Worm (Caenorhabditis elegans) whole organism, mixed stage, embryonic: Measurements from ENCODE around the gene glna-1.

Source experiments
- M03D4.4 ChIP-seq: sonication (generic microtip); optimal IDR thresholded peaks from 2 replicates; lab custom pipeline; 2017; ENCODE audit warnings: mild to moderate bottlenecking, missing genetic modification characterization, missing compliant biosample characterization
- bed-3 ChIP-seq: fragments of 200-800 bp; sonication (Bioruptor generic); optimal IDR thresholded peaks from 3 replicates; lab custom pipeline; 2018; ENCODE audit warnings: mild to moderate bottlenecking, missing genetic modification characterization, moderate library complexity, missing compliant biosample characterization
- blmp-1 ChIP-seq: fragments of 150-350 bp; optimal IDR thresholded peaks from 2 replicates; lab custom pipeline; 2014; ENCODE audit warnings: missing biosample characterization, missing genetic modification characterization
- ceh-39 ChIP-seq: fragments of 150-350 bp; optimal IDR thresholded peaks from 2 replicates; lab custom pipeline; 2014; ENCODE audit warnings: missing biosample characterization, missing genetic modification characterization
- cnd-1 ChIP-seq: fragments of 200-800 bp; sonication (Bioruptor generic); optimal IDR thresholded peaks from 2 replicates; lab custom pipeline; 2018; ENCODE audit warnings: mild to moderate bottlenecking, missing genetic modification characterization, missing compliant biosample characterization
- drap-1 ChIP-seq: fragments of 200-800 bp; sonication (Bioruptor generic); optimal IDR thresholded peaks from 3 replicates; lab custom pipeline; 2018; ENCODE audit warnings: mild to moderate bottlenecking, missing genetic modification characterization, missing compliant biosample characterization
- elt-1 ChIP-seq: sonication (generic microtip); optimal IDR thresholded peaks from 2 replicates; lab custom pipeline; 2017; ENCODE audit warnings: missing genetic modification characterization, mild to moderate bottlenecking, missing compliant biosample characterization, antibody characterized with exemption, moderate library complexity, borderline replicate concordance; ENCODE audit not compliant: insufficient read depth
- elt-3 ChIP-seq: fragments of 150-350 bp; optimal IDR thresholded peaks from 2 replicates; lab custom pipeline; 2014; ENCODE audit warnings: missing biosample characterization, missing genetic modification characterization
- flh-1 ChIP-seq: fragments of 200-800 bp; sonication (Bioruptor generic); optimal IDR thresholded peaks from 2 replicates; lab custom pipeline; 2018; ENCODE audit warnings: mild to moderate bottlenecking, missing genetic modification characterization, moderate library complexity, missing compliant biosample characterization
- ham-2 ChIP-seq: fragments of 200-800 bp; sonication (Bioruptor generic); optimal IDR thresholded peaks from 2 replicates; lab custom pipeline; 2018; ENCODE audit warnings: mild to moderate bottlenecking, missing genetic modification characterization, missing compliant biosample characterization
- hlh-1 ChIP-seq: fragments of 150-350 bp; optimal IDR thresholded peaks from 2 replicates; lab custom pipeline; 2014; ENCODE audit warnings: missing biosample characterization, missing genetic modification reagents, missing genetic modification characterization
- lin-13 ChIP-seq: fragments of 150-350 bp; optimal IDR thresholded peaks from 2 replicates; lab custom pipeline; 2014; ENCODE audit warnings: missing biosample characterization, missing genetic modification characterization
- lin-32 ChIP-seq: fragments of 200-800 bp; sonication (Bioruptor generic); optimal IDR thresholded peaks from 2 replicates; lab custom pipeline; 2018; ENCODE audit warnings: mild to moderate bottlenecking, missing genetic modification characterization, missing compliant biosample characterization
- lsy-2 ChIP-seq: fragments of 150-350 bp; optimal IDR thresholded peaks from 2 replicates; lab custom pipeline; 2014; ENCODE audit warnings: missing biosample characterization, missing genetic modification characterization
- mab-5 ChIP-seq: fragments of 150-350 bp; optimal IDR thresholded peaks from 2 replicates; lab custom pipeline; 2014; ENCODE audit warnings: missing biosample characterization, missing genetic modification characterization
- mls-2 ChIP-seq: sonication (generic microtip); optimal IDR thresholded peaks from 2 replicates; lab custom pipeline; 2016; ENCODE audit warnings: mild to moderate bottlenecking, missing genetic modification characterization, moderate library complexity, missing compliant biosample characterization
- nhr-2 ChIP-seq: fragments of 150-350 bp; optimal IDR thresholded peaks from 2 replicates; lab custom pipeline; 2014; ENCODE audit warnings: missing biosample characterization, missing genetic modification characterization
- nhr-28 ChIP-seq: fragments of 150-350 bp; optimal IDR thresholded peaks from 2 replicates; lab custom pipeline; 2014; ENCODE audit warnings: missing biosample characterization, missing genetic modification characterization
- nhr-76 ChIP-seq: sonication (generic microtip); optimal IDR thresholded peaks from 2 replicates; lab custom pipeline; 2017; ENCODE audit warnings: missing biosample characterization, missing genetic modification characterization
- pha-4 ChIP-seq: fragments of 150-350 bp; optimal IDR thresholded peaks from 2 replicates; lab custom pipeline; 2018; ENCODE audit warnings: missing biosample characterization, missing genetic modification reagents, missing genetic modification characterization
- sem-2 ChIP-seq: fragments of 200-800 bp; sonication (Bioruptor generic); optimal IDR thresholded peaks from 2 replicates; lab custom pipeline; 2018; ENCODE audit warnings: mild to moderate bottlenecking, missing genetic modification characterization, missing compliant biosample characterization
- snpc-4 ChIP-seq: fragments of 150-350 bp; optimal IDR thresholded peaks from 2 replicates; lab custom pipeline; 2014; ENCODE audit warnings: missing biosample characterization, missing genetic modification characterization
- sptf-1 ChIP-seq: sonication (generic microtip); optimal IDR thresholded peaks from 2 replicates; lab custom pipeline; 2017; ENCODE audit warnings: mild to moderate bottlenecking, missing genetic modification characterization, moderate library complexity, missing compliant biosample characterization
- tbx-8 ChIP-seq: fragments of 200-800 bp; sonication (Bioruptor generic); optimal IDR thresholded peaks from 2 replicates; lab custom pipeline; 2018; ENCODE audit warnings: mild to moderate bottlenecking, missing genetic modification characterization, moderate library complexity, missing compliant biosample characterization
- unc-120 ChIP-seq: sonication (generic microtip); optimal IDR thresholded peaks from 2 replicates; lab custom pipeline; 2017; ENCODE audit warnings: missing genetic modification characterization, missing compliant biosample characterization; ENCODE audit not compliant: poor library complexity, severe bottlenecking
- unc-39 ChIP-seq: fragments of 150-350 bp; optimal IDR thresholded peaks from 2 replicates; lab custom pipeline; 2014; ENCODE audit warnings: missing biosample characterization, missing genetic modification characterization
- unc-62 ChIP-seq: fragments of 150-350 bp; optimal IDR thresholded peaks from 2 replicates; lab custom pipeline; 2014; ENCODE audit warnings: missing biosample characterization, missing genetic modification reagents, missing genetic modification characterization
- zip-8 ChIP-seq: fragments of 150-350 bp; optimal IDR thresholded peaks from 2 replicates; lab custom pipeline; 2014; ENCODE audit warnings: missing biosample characterization, missing genetic modification characterization

Gene glna-1

DNA sequence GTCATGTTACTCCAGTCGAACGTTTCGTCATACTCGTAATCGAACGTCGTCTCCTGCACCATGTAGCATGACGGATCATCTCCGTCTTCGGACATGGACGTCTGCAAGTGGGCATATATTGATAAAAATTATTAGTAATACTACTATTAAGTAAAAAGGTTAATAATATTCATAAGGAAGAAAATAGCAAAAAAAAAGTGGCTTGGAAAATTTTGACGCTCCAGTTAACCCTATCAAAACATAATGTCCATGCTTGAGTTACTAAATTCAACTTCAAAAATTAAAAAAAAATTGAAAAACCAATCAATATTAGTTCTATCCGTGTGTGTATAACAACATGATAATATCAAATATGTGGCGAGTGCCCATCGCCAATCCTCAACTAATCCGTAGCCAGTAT lies 5.8 kb upstream of the glna-1 start, which contains the start of gene npr-34:
TSS of gene npr-34 (minus strand) at position 101 of the 400 bp plus-strand sequence.
- TF ChIP-seq tbx-8 = no peak
- TF ChIP-seq nhr-76 (tag; lab: Kevin White, UChicago) = no peak

DNA sequence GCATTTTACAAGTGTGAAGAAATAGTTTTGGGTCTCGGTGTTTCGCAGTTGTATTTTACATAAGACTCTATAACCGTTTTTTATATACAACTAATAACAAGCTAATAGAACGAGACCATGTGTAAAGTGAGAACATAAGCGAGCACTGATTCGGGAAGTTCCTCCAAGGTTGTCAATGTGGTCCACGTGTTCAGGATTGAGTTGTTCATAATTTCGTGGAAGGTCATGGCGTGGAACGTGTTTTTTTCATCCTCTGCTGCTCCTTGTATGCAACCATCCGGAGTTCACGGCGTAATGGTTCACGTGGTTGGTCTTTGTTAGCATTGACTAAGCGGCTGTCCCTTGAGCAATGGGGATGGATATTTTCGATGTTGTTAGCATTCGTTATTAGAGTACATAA lies 5.2 kb downstream of the glna-1 start:
- TF ChIP-seq pha-4 (tag; lab: Kevin White, UChicago) = no peak
- TF ChIP-seq sptf-1 (tag; lab: Kevin White, UChicago) = no peak
- no peak for TF ChIP-seq nhr-28 (tag; lab: Kevin White, UChicago)
- TF ChIP-seq elt-3 (tag; lab: Kevin White, UChicago) = no peak
- no peak for TF ChIP-seq blmp-1 (tag; lab: Kevin White, UChicago)
- TF ChIP-seq elt-1 (tag; lab: Kevin White, UChicago) = no peak
- TF ChIP-seq mab-5 (tag; lab: Kevin White, UChicago) = no peak
- TF ChIP-seq ham-2 (GFP tag; lab: Kevin White, UChicago) = no peak
- TF ChIP-seq bed-3 = no peak
- no peak for TF ChIP-seq zip-8
- no peak for TF ChIP-seq mls-2
- no peak for TF ChIP-seq ceh-39 (tag; lab: Kevin White, UChicago)
- TF ChIP-seq nhr-76 (tag; lab: Kevin White, UChicago) = no peak
- TF ChIP-seq unc-120 = no peak
- TF ChIP-seq cnd-1 (tag; lab: Kevin White, UChicago) = no peak
- no peak for TF ChIP-seq M03D4.4 (tag; lab: Kevin White, UChicago)
- TF ChIP-seq lin-32 = no peak
- no peak for TF ChIP-seq hlh-1 (tag; lab: Kevin White, UChicago)
- no peak for TF ChIP-seq unc-39 (tag; lab: Kevin White, UChicago)
- no peak for TF ChIP-seq flh-1 (GFP tag; lab: Kevin White, UChicago)

DNA sequence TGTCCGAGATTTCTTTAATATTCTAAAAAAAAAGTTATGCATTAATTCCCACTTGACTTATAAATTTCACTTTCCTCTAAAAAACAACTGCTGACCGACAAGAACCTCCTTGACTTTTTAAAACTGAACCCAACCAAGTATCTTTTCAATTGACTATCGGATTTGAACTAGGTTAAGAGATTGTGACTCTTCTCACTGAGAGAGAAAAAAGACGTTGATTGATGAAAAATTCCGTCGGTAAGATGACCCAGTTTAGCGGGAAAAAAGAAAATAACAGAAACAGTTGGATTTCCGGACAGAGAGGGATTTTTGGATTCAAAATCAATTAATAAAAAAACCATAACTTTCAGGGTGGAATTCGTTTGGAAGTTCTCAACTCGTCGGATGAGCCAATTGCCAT lies 26.8 kb downstream of the glna-1 start:
- no peak for TF ChIP-seq lin-13 (tag; lab: Kevin White, UChicago)
- no peak for TF ChIP-seq cnd-1 (tag; lab: Kevin White, UChicago)
- no peak for TF ChIP-seq nhr-2 (tag; lab: Kevin White, UChicago)
- TF ChIP-seq blmp-1 (tag; lab: Kevin White, UChicago) = no peak
- no peak for TF ChIP-seq sem-2 (GFP tag; lab: Kevin White, UChicago)
- no peak for TF ChIP-seq zip-8
- no peak for TF ChIP-seq unc-62
- TF ChIP-seq nhr-28 (tag; lab: Kevin White, UChicago) = no peak
- TF ChIP-seq pha-4 (tag; lab: Kevin White, UChicago) = no peak
- no peak for TF ChIP-seq tbx-8
- TF ChIP-seq nhr-76 (tag; lab: Kevin White, UChicago) = no peak
- TF ChIP-seq snpc-4 (tag; lab: Kevin White, UChicago) = no peak
- TF ChIP-seq hlh-1 (tag; lab: Kevin White, UChicago) = no peak
- no peak for TF ChIP-seq ham-2 (GFP tag; lab: Kevin White, UChicago)
- TF ChIP-seq drap-1 (GFP tag; lab: Kevin White, UChicago) = no peak

DNA sequence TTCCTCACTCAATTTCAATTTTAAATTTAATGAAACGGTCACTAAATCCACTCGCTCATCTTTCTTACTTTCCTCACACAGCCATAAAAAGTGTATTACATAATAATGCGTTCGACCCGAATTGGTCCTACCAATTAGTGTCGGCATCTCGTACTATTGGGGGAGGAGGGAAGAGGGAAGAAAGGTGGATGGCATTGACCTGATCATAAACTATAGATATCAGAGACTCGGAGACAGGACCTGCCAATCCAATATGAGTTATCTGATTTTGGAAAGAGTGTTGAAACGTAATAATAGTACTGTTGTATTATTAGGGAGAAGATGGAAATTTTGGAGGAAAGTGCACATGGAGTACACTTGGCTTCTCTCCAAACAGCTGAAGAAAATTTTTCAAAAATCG lies 27.4 kb downstream of the glna-1 start:
- peak; percentile 93 for TF ChIP-seq nhr-2 (tag; lab: Kevin White, UChicago)
- TF ChIP-seq elt-1 (tag; lab: Kevin White, UChicago) = peak; percentile 63
- peak; percentile 68 for TF ChIP-seq unc-62
- no peak for TF ChIP-seq hlh-1 (tag; lab: Kevin White, UChicago)

DNA sequence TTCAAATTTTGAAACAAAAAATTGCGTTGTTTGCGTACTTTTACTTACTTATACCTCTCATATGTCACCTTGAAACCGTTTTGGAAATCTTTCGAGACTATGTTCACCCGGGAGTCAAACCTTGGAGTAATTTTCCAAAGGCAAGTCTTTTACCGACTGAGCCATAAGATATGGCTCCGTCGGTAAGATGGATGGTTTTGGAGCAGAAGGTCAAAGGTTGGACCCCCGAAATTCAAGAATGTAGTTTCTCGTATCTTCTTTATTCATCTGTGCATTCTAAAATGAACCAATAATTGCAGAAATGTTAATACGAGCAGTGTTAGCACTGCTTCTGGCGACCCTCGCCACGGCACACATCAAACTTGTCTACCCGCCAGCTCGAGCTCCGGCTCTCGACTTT lies 28.1 kb downstream of the glna-1 start, which contains the start of gene C09F9.2:
TSS of gene C09F9.2 (plus strand) at position 301 of the 400 bp plus-strand sequence.
- TF ChIP-seq blmp-1 (tag; lab: Kevin White, UChicago) (no peak), pha-4 (tag; lab: Kevin White, UChicago) (no peak), sem-2 (GFP tag; lab: Kevin White, UChicago) (no peak), tbx-8 (no peak), lsy-2 (tag; lab: Kevin White, UChicago) (no peak)

DNA sequence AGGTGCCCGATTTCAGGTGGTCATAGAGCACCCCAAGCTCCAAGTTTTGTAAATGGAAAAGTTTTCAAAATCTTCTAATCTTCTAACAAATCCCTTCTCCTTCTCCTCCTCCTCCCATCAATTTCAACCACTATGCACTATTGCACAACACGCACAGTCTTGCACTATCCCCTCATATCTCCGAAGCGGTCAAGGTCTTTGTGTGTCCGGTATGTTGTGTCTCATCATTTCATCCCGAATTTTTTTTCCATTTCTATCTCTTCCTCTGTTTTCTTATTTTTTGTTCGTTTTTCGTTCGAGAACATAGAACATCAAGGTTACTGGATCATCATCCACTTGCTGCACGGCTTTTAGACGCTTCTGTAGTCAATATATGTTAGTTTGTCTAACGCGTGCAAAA lies 29.1 kb downstream of the glna-1 start:
- TF ChIP-seq blmp-1 (tag; lab: Kevin White, UChicago) (no peak), elt-1 (tag; lab: Kevin White, UChicago) (peak; percentile 24)
